Fruit fly (Drosophila melanogaster): ENCODE measurements around the gene gcm2.

The gcm2 gene

dm6 chr2L:9617908-9618307 is 9.5 kb downstream of the gcm2 start (continued):
- TF ChIP-seq CG6792 (GFP tag; optimal IDR thresholded peaks at IDR 0.05) (no peak), CG11294 (GFP tag; IDR thresholded peaks at IDR 0.05) (no peak; the same call in 1 of the 2 replicates), salr (GFP tag; optimal IDR thresholded peaks at IDR 0.05) (peak in 1 of 2 experiments; percentile 12), eg (GFP tag; IDR thresholded peaks at IDR 0.05) (peak; percentile 55; the same call in 2 of the 3 replicates), Sox102F (GFP tag; optimal IDR thresholded peaks at IDR 0.05) (no peak), Lpt (GFP tag; optimal IDR thresholded peaks at IDR 0.05) (peak; percentile 25), fd59A (GFP tag; optimal IDR thresholded peaks at IDR 0.05) (no peak), vri (GFP tag; optimal IDR thresholded peaks at IDR 0.05) (no peak), topi (GFP tag; optimal IDR thresholded peaks at IDR 0.05) (no peak), Ets96B (tag; optimal IDR thresholded peaks at IDR 0.05) (no peak), svp (GFP tag) (peak; percentile 23), CG3919 (GFP tag; optimal IDR thresholded peaks at IDR 0.05) (no peak), ss (GFP tag; optimal IDR thresholded peaks at IDR 0.05) (no peak)

- no peak for TF ChIP-seq CG1621 (tag; optimal IDR thresholded peaks at IDR 0.05)
- no peak for TF ChIP-seq acj6 (GFP tag; optimal IDR thresholded peaks at IDR 0.05)
- TF ChIP-seq CG6276 (GFP tag; optimal IDR thresholded peaks at IDR 0.05): no peak
- TF ChIP-seq svp (GFP tag): peak; percentile 85
- no peak for TF ChIP-seq Blimp-1 (GFP tag; optimal IDR thresholded peaks at IDR 0.05)
- TF ChIP-seq Sox14 (GFP tag; optimal IDR thresholded peaks at IDR 0.05): no peak
- no peak for TF ChIP-seq eg (GFP tag; IDR thresholded peaks at IDR 0.05)
- no peak for TF ChIP-seq Hr4 (GFP tag; optimal IDR thresholded peaks at IDR 0.05)
- TF ChIP-seq CG11762 (GFP tag; optimal IDR thresholded peaks at IDR 0.05; ENCODE audit: insufficient read depth): no peak
- TF ChIP-seq Eip78C (GFP tag): no peak
- no peak for TF ChIP-seq lz (GFP tag; optimal IDR thresholded peaks at IDR 0.05)
- TF ChIP-seq CG16779 (tag; optimal IDR thresholded peaks at IDR 0.05): no peak
- no peak for TF ChIP-seq Ets21C (GFP tag; optimal IDR thresholded peaks at IDR 0.05)
- TF ChIP-seq vri (GFP tag; optimal IDR thresholded peaks at IDR 0.05): peak; percentile 77
Observed at dm6 chr2L:9618871-9619270, 10.5 kb downstream of the gcm2 start.

- TF ChIP-seq Eip78C (GFP tag): peak; percentile 46
- TF ChIP-seq vri (GFP tag; optimal IDR thresholded peaks at IDR 0.05): peak; percentile 66
- peak; percentile 66 for TF ChIP-seq svp (GFP tag)
- no peak for TF ChIP-seq CG34406 (GFP tag; optimal IDR thresholded peaks at IDR 0.05)
- TF ChIP-seq dac (GFP tag; optimal IDR thresholded peaks at IDR 0.05): no peak
- no peak for TF ChIP-seq CG10669 (GFP tag; optimal IDR thresholded peaks at IDR 0.05)
- no peak for TF ChIP-seq CG11762 (GFP tag; optimal IDR thresholded peaks at IDR 0.05; ENCODE audit: insufficient read depth)
- TF ChIP-seq CG11294 (GFP tag; IDR thresholded peaks at IDR 0.05): no peak
Observed at dm6 chr2L:9619925-9620324, 11.6 kb downstream of the gcm2 start.

dm6 chr2L:9625185-9625584 is 16.8 kb downstream of the gcm2 start, which contains the start of gene CG31882:
Gene CG31882 (minus strand): TSS chr2L:9625285.
- no peak for TF ChIP-seq Smox (GFP tag; optimal IDR thresholded peaks at IDR 0.05)
- no peak for TF ChIP-seq Sox15 (GFP tag; optimal IDR thresholded peaks at IDR 0.05)
- TF ChIP-seq OdsH (GFP tag; optimal IDR thresholded peaks at IDR 0.05): no peak
- TF ChIP-seq CG3032 (tag; optimal IDR thresholded peaks at IDR 0.05): no peak
- TF ChIP-seq CG15336 (GFP tag; IDR thresholded peaks at IDR 0.05): no peak
- no peak for TF ChIP-seq Gug (GFP tag; IDR thresholded peaks at IDR 0.05)
- no peak for TF ChIP-seq Eip78C (GFP tag)
- TF ChIP-seq Hr4 (GFP tag; optimal IDR thresholded peaks at IDR 0.05): no peak
- no peak for TF ChIP-seq CG11294 (GFP tag; IDR thresholded peaks at IDR 0.05)
- TF ChIP-seq CG32006 (GFP tag; optimal IDR thresholded peaks at IDR 0.05): no peak
- TF ChIP-seq esn (GFP tag; optimal IDR thresholded peaks at IDR 0.05): no peak
- no peak for TF ChIP-seq fkh (GFP tag; optimal IDR thresholded peaks at IDR 0.05)
- no peak for TF ChIP-seq topi (GFP tag; optimal IDR thresholded peaks at IDR 0.05)
- no peak for TF ChIP-seq CG8119 (GFP tag; IDR thresholded peaks at IDR 0.05)
- no peak for TF ChIP-seq achi (GFP tag; optimal IDR thresholded peaks at IDR 0.05)
- no peak for TF ChIP-seq salr (GFP tag; optimal IDR thresholded peaks at IDR 0.05)

Measured in whole organism, prepupa.